Worm (Caenorhabditis elegans): Measurements from ENCODE around the gene F10C1.23.

ce11 chrII:5754168-5754567, 3.7 kb upstream of the F10C1.23 start, which contains the start of gene F10C1.8:
- no peak for TF ChIP-seq mcd-1 (GFP tag; IDR thresholded peaks at IDR 0.05)
- TF ChIP-seq somi-1 (GFP tag; optimal IDR thresholded peaks at IDR 0.05) = no peak

Data from whole organism, young adult.